Worm (Caenorhabditis elegans): Measurements from ENCODE around the gene F21C10.9.

The F21C10.9 gene

ce11 chrV:9098280-9098973 is at the start of gene F21C10.9:
TSS of gene F21C10.9 (minus strand) at chrV:9098696.
- no peak for TF ChIP-seq unc-62 (GFP tag; optimal IDR thresholded peaks at IDR 0.05)

- no peak for TF ChIP-seq unc-62 (GFP tag; optimal IDR thresholded peaks at IDR 0.05)
These were observed 49.7 kb upstream of the F21C10.9 start for ce11 chrV:9148151-9148550.

ce11 chrV:9146849-9147557 is 48.5 kb upstream of the F21C10.9 start, which contains the start of gene spl-2:
TSS of gene spl-2 (minus strand) at chrV:9146899.
- no peak for TF ChIP-seq unc-62 (GFP tag; optimal IDR thresholded peaks at IDR 0.05)

- TF ChIP-seq unc-62 (GFP tag; optimal IDR thresholded peaks at IDR 0.05), result no peak
These were observed 47.7 kb upstream of the F21C10.9 start for ce11 chrV:9146196-9146595.

- no peak for TF ChIP-seq unc-62 (GFP tag; optimal IDR thresholded peaks at IDR 0.05)
These were observed 45.4 kb upstream of the F21C10.9 start for ce11 chrV:9143896-9144295.

ce11 chrV:9141297-9141696 is 42.8 kb upstream of the F21C10.9 start, which contains the start of gene pitr-3:
TSS of gene pitr-3 (minus strand) at chrV:9141397.
- no peak for TF ChIP-seq unc-62 (GFP tag; optimal IDR thresholded peaks at IDR 0.05)

ce11 chrV:9137618-9138017 is 39.1 kb upstream of the F21C10.9 start, which contains the start of gene pitr-2:
TSS of gene pitr-2 (minus strand) at chrV:9137718.
- no peak for TF ChIP-seq unc-62 (GFP tag; optimal IDR thresholded peaks at IDR 0.05)

ce11 chrV:9133950-9134349 is 35.5 kb upstream of the F21C10.9 start, which contains the start of gene B0222.1:
TSS of gene B0222.1 (plus strand) at chrV:9134255.
- no peak for TF ChIP-seq unc-62 (GFP tag; optimal IDR thresholded peaks at IDR 0.05)

- TF ChIP-seq unc-62 (GFP tag; optimal IDR thresholded peaks at IDR 0.05), result no peak
These were observed 33.5 kb upstream of the F21C10.9 start, which contains the start of gene F21C10.1 for ce11 chrV:9132043-9132442. TSS of gene F21C10.1 (plus strand) at chrV:9132343.

ce11 chrV:9130766-9131165 is 32.3 kb upstream of the F21C10.9 start, which contains the start of gene F21C10.19:
TSS of gene F21C10.19 (plus strand) at chrV:9131066.
- no peak for TF ChIP-seq unc-62 (GFP tag; optimal IDR thresholded peaks at IDR 0.05)

ce11 chrV:9128562-9128961 is 30.1 kb upstream of the F21C10.9 start:
- no peak for TF ChIP-seq unc-62 (GFP tag; optimal IDR thresholded peaks at IDR 0.05)

ce11 chrV:9127773-9128172 is 29.3 kb upstream of the F21C10.9 start, which contains the start of gene F21C10.3:
TSS of gene F21C10.3 (plus strand) at chrV:9128073.
- no peak for TF ChIP-seq unc-62 (GFP tag; optimal IDR thresholded peaks at IDR 0.05)

ce11 chrV:9126316-9126715 is 27.8 kb upstream of the F21C10.9 start, which contains the start of gene F21C10.4:
TSS of gene F21C10.4 (plus strand) at chrV:9126616.
- no peak for TF ChIP-seq unc-62 (GFP tag; optimal IDR thresholded peaks at IDR 0.05)

- no peak for TF ChIP-seq unc-62 (GFP tag; optimal IDR thresholded peaks at IDR 0.05)
These were observed 26.8 kb upstream of the F21C10.9 start, which contains the start of gene F21C10.5 for ce11 chrV:9125345-9125744. TSS of gene F21C10.5 (plus strand) at chrV:9125645.

ce11 chrV:9124180-9124579 is 25.7 kb upstream of the F21C10.9 start, which contains the start of gene F21C10.6:
TSS of gene F21C10.6 (plus strand) at chrV:9124480.
- no peak for TF ChIP-seq unc-62 (GFP tag; optimal IDR thresholded peaks at IDR 0.05)

- no peak for TF ChIP-seq unc-62 (GFP tag; optimal IDR thresholded peaks at IDR 0.05)
These were observed 24.7 kb upstream of the F21C10.9 start, which contains the start of gene F21C10.11 for ce11 chrV:9123186-9123585. TSS of gene F21C10.11 (plus strand) at chrV:9123486.
